Fruit fly (Drosophila melanogaster): Measurements from ENCODE around the gene CG31559.

dm6 chr3R:6173249-6173648 is 16.2 kb upstream of the CG31559 start, which contains the start of gene Osi1:
- TF ChIP-seq pan (optimal IDR thresholded peaks at IDR 0.05), result no peak
- TF ChIP-seq psq (optimal IDR thresholded peaks at IDR 0.05), result no peak
- TF ChIP-seq CG8478 (optimal IDR thresholded peaks at IDR 0.05), result no peak
- TF ChIP-seq usp (GFP tag; optimal IDR thresholded peaks at IDR 0.05), result no peak
- no peak for TF ChIP-seq EcR (GFP tag; optimal IDR thresholded peaks at IDR 0.05)
- no peak for TF ChIP-seq Dll (optimal IDR thresholded peaks at IDR 0.05)
